Fruit fly (Drosophila melanogaster) whole organism, embryonic: ENCODE data around the gene CG7191.
A peak's percentile ranks its signal among the peaks of the same experiment; 100 is the strongest.

Source experiments
- Aef1 ChIP-seq: fragments of 200-800 bp; sonication (Bioruptor generic); IDR thresholded peaks from 3 replicates; pipeline ENCODE4 v1.3.6; 2022; ENCODE audit warnings: missing biosample characterization, missing genetic modification characterization
- B-H2 ChIP-seq: fragments of 200-800 bp; sonication (Bioruptor generic); optimal IDR thresholded peaks from 2 replicates; lab custom pipeline; 2018; ENCODE audit warnings: missing biosample characterization, mild to moderate bottlenecking, missing genetic modification characterization
- CG10462 ChIP-seq: fragments of 200-800 bp; sonication (Bioruptor generic); optimal IDR thresholded peaks from 2 replicates; lab custom pipeline; 2016; ENCODE audit warnings: missing biosample characterization, missing genetic modification characterization
- CG12299 ChIP-seq: fragments of 200-800 bp; sonication (Bioruptor generic); optimal IDR thresholded peaks from 2 replicates; lab custom pipeline; 2018; ENCODE audit warnings: missing biosample characterization, mild to moderate bottlenecking, missing genetic modification characterization
- CG12744 ChIP-seq: fragments of 200-800 bp; sonication (Bioruptor generic); optimal IDR thresholded peaks from 2 replicates; lab custom pipeline; 2016; ENCODE audit warnings: missing biosample characterization, missing genetic modification characterization
- CG12769 ChIP-seq: fragments of 200-800 bp; sonication (Bioruptor generic); optimal IDR thresholded peaks from 2 replicates; lab custom pipeline; 2019; ENCODE audit warnings: missing biosample characterization, mild to moderate bottlenecking, missing genetic modification characterization, moderate library complexity
- CG17612 ChIP-seq: fragments of 200-800 bp; sonication (Bioruptor generic); IDR thresholded peaks from 2 replicates; pipeline ENCODE4 v1.3.6; 2022; ENCODE audit warnings: missing biosample characterization, missing genetic modification characterization
- CG17912 ChIP-seq: fragments of 200-800 bp; sonication (Bioruptor generic); optimal IDR thresholded peaks from 2 replicates; lab custom pipeline; 2018; ENCODE audit warnings: missing biosample characterization, mild to moderate bottlenecking, missing genetic modification characterization
- CG18011 ChIP-seq: fragments of 200-800 bp; sonication (Bioruptor generic); optimal IDR thresholded peaks from 2 replicates; lab custom pipeline; 2017; ENCODE audit warnings: missing biosample characterization, missing genetic modification characterization, mild to moderate bottlenecking, moderate library complexity, missing genotype
- CG18476 ChIP-seq: fragments of 200-800 bp; sonication (Bioruptor generic); optimal IDR thresholded peaks from 2 replicates; lab custom pipeline; 2016; ENCODE audit warnings: missing biosample characterization, mild to moderate bottlenecking, missing genetic modification characterization
- CG2889 ChIP-seq: fragments of 200-800 bp; sonication (Bioruptor generic); IDR thresholded peaks from 3 replicates; pipeline ENCODE4 v1.3.6; 2022; ENCODE audit warnings: missing biosample characterization, missing genetic modification characterization
- CG34376 ChIP-seq: fragments of 200-800 bp; sonication (Bioruptor generic); optimal IDR thresholded peaks from 2 replicates; lab custom pipeline; 2018; ENCODE audit warnings: missing biosample characterization, mild to moderate bottlenecking, missing genetic modification characterization
- CG4424 ChIP-seq: fragments of 200-800 bp; sonication (Bioruptor generic); optimal IDR thresholded peaks from 3 replicates; lab custom pipeline; 2016; ENCODE audit warnings: missing biosample characterization, missing genetic modification characterization
- CG7987 ChIP-seq: fragments of 200-800 bp; sonication (Bioruptor generic); optimal IDR thresholded peaks from 2 replicates; lab custom pipeline; 2018; ENCODE audit warnings: missing biosample characterization, mild to moderate bottlenecking, missing genetic modification characterization, moderate library complexity
- CG9817 ChIP-seq: fragments of 200-800 bp; sonication (Bioruptor generic); optimal IDR thresholded peaks from 2 replicates; lab custom pipeline; 2018; ENCODE audit warnings: missing biosample characterization, mild to moderate bottlenecking, missing genetic modification characterization, moderate library complexity
- Dad ChIP-seq: fragments of 200-800 bp; sonication (Bioruptor generic); optimal IDR thresholded peaks from 3 replicates; lab custom pipeline; 2016; ENCODE audit warnings: missing biosample characterization, missing genetic modification characterization
- E2f2 ChIP-seq: fragments of 200-800 bp; sonication (Bioruptor generic); IDR thresholded peaks from 2 replicates; pipeline ENCODE4 v1.3.6; 2022; ENCODE audit warnings: missing biosample characterization, missing genetic modification characterization
- HLH4C ChIP-seq: fragments of 200-800 bp; sonication (Bioruptor generic); IDR thresholded peaks from 3 replicates; pipeline ENCODE4 v1.3.6; 2022; ENCODE audit warnings: missing biosample characterization, missing genetic modification characterization; ENCODE audit not compliant: partially characterized antibody
- Hsf ChIP-seq: fragments of 200-800 bp; sonication (Bioruptor generic); optimal IDR thresholded peaks from 3 replicates; lab custom pipeline; 2016; ENCODE audit warnings: missing biosample characterization, missing genetic modification characterization
- Kr ChIP-seq: fragments of 200-800 bp; sonication (Bioruptor generic); optimal IDR thresholded peaks from 2 replicates; lab custom pipeline; 2017; ENCODE audit warnings: missing biosample characterization, mild to moderate bottlenecking, missing genetic modification characterization
- Med ChIP-seq: fragments of 200-800 bp; sonication (Bioruptor generic); peaks from one replicate; lab custom pipeline; 2016; ENCODE audit warnings: missing biosample characterization, missing genetic modification characterization, mild to moderate bottlenecking, inconsistent platforms, moderate library complexity
- NFAT ChIP-seq: fragments of 200-800 bp; sonication (Bioruptor generic); IDR thresholded peaks from 2 replicates; pipeline ENCODE4 v1.3.6; 2022; ENCODE audit warnings: missing biosample characterization, missing genetic modification characterization
- Nf-YA ChIP-seq: fragments of 200-800 bp; sonication (Bioruptor generic); IDR thresholded peaks from 2 replicates; pipeline ENCODE4 v1.3.6; 2022; ENCODE audit warnings: missing biosample characterization, missing genetic modification characterization
- Ptx1 ChIP-seq: fragments of 200-800 bp; sonication (Bioruptor generic); IDR thresholded peaks from 2 replicates; pipeline ENCODE4 v1.3.6; 2022; ENCODE audit warnings: missing biosample characterization, missing genetic modification characterization
- Rx ChIP-seq: fragments of 200-800 bp; sonication (Bioruptor generic); IDR thresholded peaks from 2 replicates; pipeline ENCODE4 v1.3.6; 2022; ENCODE audit warnings: missing biosample characterization, missing genetic modification characterization
- Sox100B ChIP-seq: fragments of 200-800 bp; sonication (Bioruptor generic); optimal IDR thresholded peaks from 3 replicates; lab custom pipeline; 2018; ENCODE audit warnings: missing biosample characterization, mild to moderate bottlenecking, missing genetic modification characterization
- Vsx1 ChIP-seq: fragments of 200-800 bp; sonication (Bioruptor generic); optimal IDR thresholded peaks from 2 replicates; lab custom pipeline; 2017; ENCODE audit warnings: missing biosample characterization, mild to moderate bottlenecking, missing genetic modification characterization, missing genetic modification reagents
- cato ChIP-seq: fragments of 200-800 bp; sonication (Bioruptor generic); optimal IDR thresholded peaks from 2 replicates; lab custom pipeline; 2016; ENCODE audit warnings: missing biosample characterization, missing genetic modification characterization, borderline replicate concordance
- cwo ChIP-seq: fragments of 200-800 bp; sonication (Bioruptor generic); optimal IDR thresholded peaks from 3 replicates; lab custom pipeline; 2017; ENCODE audit warnings: missing biosample characterization, missing genetic modification characterization, mild to moderate bottlenecking, moderate library complexity, missing genetic modification reagents
- emc ChIP-seq: fragments of 200-800 bp; sonication (Bioruptor generic); optimal IDR thresholded peaks from 2 replicates; lab custom pipeline; 2016; ENCODE audit warnings: missing biosample characterization, missing genetic modification characterization
- en ChIP-seq: fragments of 200-800 bp; sonication (Bioruptor generic); optimal IDR thresholded peaks from 2 replicates; lab custom pipeline; 2016; ENCODE audit warnings: missing biosample characterization, missing genetic modification characterization
- esg ChIP-seq: fragments of 200-800 bp; sonication (Bioruptor generic); conservative IDR thresholded peaks from 2 replicates; pipeline ENCODE4 v1.3.6; 2022; ENCODE audit warnings: missing biosample characterization, missing genetic modification characterization
- exex ChIP-seq: fragments of 200-800 bp; sonication (Bioruptor generic); optimal IDR thresholded peaks from 4 replicates; lab custom pipeline; 2018; ENCODE audit warnings: missing biosample characterization, mild to moderate bottlenecking, missing genetic modification characterization, moderate library complexity
- gcm2 ChIP-seq: fragments of 200-800 bp; sonication (Bioruptor generic); optimal IDR thresholded peaks from 2 replicates; lab custom pipeline; 2016; ENCODE audit warnings: missing biosample characterization, missing genetic modification characterization
- gfzf ChIP-seq: fragments of 200-800 bp; sonication (Bioruptor generic); optimal IDR thresholded peaks from 2 replicates; lab custom pipeline; 2016; ENCODE audit warnings: missing biosample characterization, mild to moderate bottlenecking, missing genetic modification characterization, moderate library complexity
- gsb-n ChIP-seq: fragments of 200-800 bp; sonication (Bioruptor generic); optimal IDR thresholded peaks from 3 replicates; lab custom pipeline; 2018; ENCODE audit warnings: missing biosample characterization, mild to moderate bottlenecking, missing genetic modification characterization
- ken ChIP-seq: fragments of 200-800 bp; sonication (Bioruptor generic); IDR thresholded peaks from 3 replicates; pipeline ENCODE4 v1.3.6; 2022; ENCODE audit warnings: missing biosample characterization, missing genetic modification characterization
- nerfin-2 ChIP-seq: fragments of 200-800 bp; sonication (Bioruptor generic); IDR thresholded peaks from 2 replicates; pipeline ENCODE4 v1.3.6; 2022; ENCODE audit warnings: missing biosample characterization, missing genetic modification characterization; ENCODE audit not compliant: partially characterized antibody
- onecut ChIP-seq: fragments of 200-800 bp; sonication (Bioruptor generic); IDR thresholded peaks from 2 replicates; pipeline ENCODE4 v1.3.6; 2022; ENCODE audit warnings: missing biosample characterization, missing genetic modification characterization
- pho ChIP-seq: fragments of 200-800 bp; sonication (Bioruptor generic); optimal IDR thresholded peaks from 2 replicates; lab custom pipeline; 2016; ENCODE audit warnings: missing biosample characterization, missing genetic modification characterization
- row ChIP-seq: fragments of 200-800 bp; sonication (Bioruptor generic); IDR thresholded peaks from 3 replicates; pipeline ENCODE4 v1.3.6; 2022; ENCODE audit warnings: missing biosample characterization, missing genetic modification characterization
- salm ChIP-seq: fragments of 200-800 bp; sonication (Bioruptor generic); optimal IDR thresholded peaks from 2 replicates; lab custom pipeline; 2018; ENCODE audit warnings: missing biosample characterization, mild to moderate bottlenecking, missing genetic modification characterization
- sens ChIP-seq: fragments of 200-800 bp; sonication (Bioruptor generic); peaks from one replicate; lab custom pipeline; 2016; ENCODE audit warnings: missing biosample characterization, missing genetic modification characterization
- sima ChIP-seq: fragments of 200-800 bp; sonication (Bioruptor generic); optimal IDR thresholded peaks from 2 replicates; lab custom pipeline; 2016; ENCODE audit warnings: missing biosample characterization, missing genetic modification characterization
- sisA ChIP-seq: fragments of 200-800 bp; sonication (Bioruptor generic); IDR thresholded peaks from 2 replicates; pipeline ENCODE4 v1.3.6; 2022; ENCODE audit warnings: missing biosample characterization, missing genetic modification characterization
- slp2 ChIP-seq: fragments of 200-800 bp; sonication (Bioruptor generic); optimal IDR thresholded peaks from 2 replicates; lab custom pipeline; 2016; ENCODE audit warnings: missing biosample characterization, missing genetic modification characterization
- sug ChIP-seq: fragments of 200-800 bp; optimal IDR thresholded peaks from 2 replicates; lab custom pipeline; 2019; ENCODE audit warnings: missing biosample characterization, mild to moderate bottlenecking, missing genetic modification characterization, moderate library complexity
- tna ChIP-seq: fragments of 200-800 bp; sonication (Bioruptor generic); IDR thresholded peaks from 2 replicates; pipeline ENCODE4 v1.3.6; 2022; ENCODE audit warnings: missing biosample characterization, missing genetic modification characterization; ENCODE audit not compliant: partially characterized antibody
- unpg ChIP-seq: fragments of 200-800 bp; sonication (Bioruptor generic); optimal IDR thresholded peaks from 3 replicates; lab custom pipeline; 2018; ENCODE audit warnings: missing biosample characterization, mild to moderate bottlenecking, missing genetic modification characterization, moderate library complexity
- zen ChIP-seq: fragments of 200-800 bp; sonication (Bioruptor generic); optimal IDR thresholded peaks from 3 replicates; lab custom pipeline; 2018; ENCODE audit warnings: missing biosample characterization, mild to moderate bottlenecking, missing genetic modification characterization, moderate library complexity
- zfh2 ChIP-seq: fragments of 200-800 bp; sonication (Bioruptor generic); optimal IDR thresholded peaks from 2 replicates; lab custom pipeline; 2016; ENCODE audit warnings: missing biosample characterization, missing genetic modification characterization

CG7191 gene

dm6 chr2L:7794689-7795475 is 27.5 kb downstream of the CG7191 start:
- TF ChIP-seq pho (GFP tag; lab: Kevin White, UChicago) (no peak), unpg (GFP tag; lab: Kevin White, UChicago) (no peak), CG10462 (GFP tag; lab: Kevin White, UChicago) (no peak), CG7987 (no peak), CG12744 (GFP tag; lab: Kevin White, UChicago) (no peak), Nf-YA (no peak), tna (GFP tag; lab: Robert Waterston, UW) (no peak), Kr (GFP tag; lab: Kevin White, UChicago) (no peak), sisA (GFP tag; lab: Robert Waterston, UW) (no peak), zen (tag; lab: Kevin White, UChicago) (no peak), NFAT (no peak), en (GFP tag; lab: Kevin White, UChicago) (no peak), row (GFP tag; lab: Robert Waterston, UW) (no peak), Vsx1 (GFP tag; lab: Kevin White, UChicago) (no peak), salm (tag; lab: Kevin White, UChicago) (no peak), Rx (no peak), CG18011 (GFP tag; lab: Kevin White, UChicago) (no peak), emc (GFP tag; lab: Kevin White, UChicago) (no peak), E2f2 (no peak), onecut (GFP tag; lab: Robert Waterston, UW) (no peak), exex (tag; lab: Kevin White, UChicago) (peak; percentile 68), Hsf (GFP tag; lab: Kevin White, UChicago) (no peak), cwo (GFP tag; lab: Kevin White, UChicago) (peak; percentile 69), CG17912 (no peak), gsb-n (no peak), Dad (GFP tag; lab: Kevin White, UChicago) (no peak), CG34376 (GFP tag; lab: Kevin White, UChicago) (peak; percentile 27), sens (GFP tag; lab: Kevin White, UChicago) (peak; percentile 14), slp2 (GFP tag; lab: Kevin White, UChicago) (no peak), gfzf (GFP tag; lab: Kevin White, UChicago) (no peak), nerfin-2 (GFP tag; lab: Robert Waterston, UW) (no peak), ken (GFP tag; lab: Robert Waterston, UW) (no peak), CG18476 (GFP tag; lab: Kevin White, UChicago) (no peak), CG12299 (tag; lab: Kevin White, UChicago) (no peak), CG9817 (no peak), sug (tag; lab: Kevin White, UChicago) (peak; percentile 94), sima (GFP tag; lab: Kevin White, UChicago) (no peak), Ptx1 (GFP tag; lab: Robert Waterston, UW) (no peak), CG4424 (GFP tag; lab: Kevin White, UChicago) (no peak), zfh2 (GFP tag; lab: Kevin White, UChicago) (no peak), gcm2 (GFP tag; lab: Kevin White, UChicago) (no peak), CG17612 (GFP tag; lab: Robert Waterston, UW) (no peak), Med (GFP tag; lab: Kevin White, UChicago) (peak; percentile 19), HLH4C (no peak), esg (GFP tag; lab: Robert Waterston, UW) (no peak), CG2889 (no peak), CG12769 (tag; lab: Kevin White, UChicago) (no peak), Sox100B (GFP tag; lab: Kevin White, UChicago) (no peak), cato (GFP tag; lab: Kevin White, UChicago) (no peak), Aef1 (GFP tag; lab: Robert Waterston, UW) (no peak), B-H2 (GFP tag; lab: Kevin White, UChicago) (no peak)
- TF ChIP-seq, all 482 proteins: peak for 6
